Fruit fly (Drosophila melanogaster): ENCODE measurements around the gene CG31998.

Gene CG31998

DNA sequence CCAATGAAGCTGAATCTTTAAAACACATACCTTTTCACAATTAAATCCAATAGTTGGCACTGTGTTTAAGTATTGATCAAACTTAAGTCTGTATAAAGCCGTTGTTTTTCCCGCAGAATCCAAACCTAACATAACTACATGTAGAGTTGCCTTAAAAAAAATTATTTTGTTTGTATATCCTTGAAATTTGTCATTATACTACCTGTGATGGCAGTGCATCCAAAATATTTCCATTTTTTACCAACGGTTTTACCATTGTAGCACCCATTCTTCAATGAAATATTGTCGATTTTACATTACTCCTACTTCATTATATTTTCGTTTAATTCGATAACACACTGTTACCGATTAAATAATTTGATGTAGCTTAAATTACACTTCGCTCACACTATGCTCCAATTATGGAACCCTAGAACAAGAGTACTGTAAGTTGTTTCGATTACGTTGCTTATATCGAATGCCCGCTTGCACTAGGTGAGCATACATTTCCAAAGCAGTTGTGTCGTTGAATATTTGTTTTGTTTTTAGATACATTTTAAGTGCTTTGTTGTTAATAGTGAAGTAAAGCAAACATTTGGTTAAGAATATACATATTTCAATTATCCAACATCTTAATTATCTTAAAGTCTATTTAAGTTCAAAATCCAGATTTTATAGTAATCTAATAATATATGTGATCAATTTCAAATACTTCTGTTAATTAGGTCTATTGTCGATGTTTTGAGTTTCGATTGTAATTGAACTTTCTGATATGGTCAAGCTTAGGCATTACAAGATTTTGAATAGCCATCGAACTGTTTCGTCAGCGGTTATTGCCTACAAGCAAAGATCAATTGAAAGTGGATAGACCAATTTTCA lies 26.5 kb downstream of the CG31998 start, which contains the start of gene Arl4:
Gene Arl4, minus strand, starts transcription at position 328 of the 858 bp plus-strand sequence.
- peak in 1 of 2 experiments; percentile 15 for TF ChIP-seq Hr78 (GFP tag; optimal IDR thresholded peaks at IDR 0.05)
- no peak for TF ChIP-seq Fer1 (GFP tag; optimal IDR thresholded peaks at IDR 0.05)
- peak; percentile 28 for TF ChIP-seq gfzf (GFP tag; optimal IDR thresholded peaks at IDR 0.05)
- peak in 1 of 2 experiments; percentile 80 for TF ChIP-seq Dfd (GFP tag; optimal IDR thresholded peaks at IDR 0.05)
- TF ChIP-seq B-H2 (GFP tag; optimal IDR thresholded peaks at IDR 0.05), result peak; percentile 25
- TF ChIP-seq CG2116 (GFP tag; optimal IDR thresholded peaks at IDR 0.05), result peak; percentile 51
- peak; percentile 17 for TF ChIP-seq gem (tag; optimal IDR thresholded peaks at IDR 0.05)
- TF ChIP-seq phol (tag; optimal IDR thresholded peaks at IDR 0.05), result peak; percentile 67
- TF ChIP-seq CG11695 (GFP tag; IDR thresholded peaks at IDR 0.05), result 0 out of 3 replicates have a peak, but pooled peaks have one; percentile 11
- TF ChIP-seq dmrt11E (tag; optimal IDR thresholded peaks at IDR 0.05), result peak; percentile 36
- no peak; the same call in 3 of the 4 replicates for TF ChIP-seq Gug (GFP tag; IDR thresholded peaks at IDR 0.05)
- TF ChIP-seq CG16863 (GFP tag; optimal IDR thresholded peaks at IDR 0.05), result no peak
- TF ChIP-seq CG3065 (GFP tag; optimal IDR thresholded peaks at IDR 0.05), result peak; percentile 8
- TF ChIP-seq ato (GFP tag; IDR thresholded peaks at IDR 0.05; ENCODE audit: partially characterized antibody), result no peak
- no peak for TF ChIP-seq jumu (GFP tag; optimal IDR thresholded peaks at IDR 0.05)
- no peak for TF ChIP-seq btn (GFP tag; optimal IDR thresholded peaks at IDR 0.05)
- TF ChIP-seq CG12769 (tag; optimal IDR thresholded peaks at IDR 0.05), result peak; percentile 33
- peak; percentile 57 for TF ChIP-seq kni (GFP tag; optimal IDR thresholded peaks at IDR 0.05)
- TF ChIP-seq CG2712 (tag; optimal IDR thresholded peaks at IDR 0.05), result peak; percentile 3
- no peak for TF ChIP-seq tx (GFP tag; optimal IDR thresholded peaks at IDR 0.05)
- peak; percentile 98 for TF ChIP-seq CG17802 (tag; optimal IDR thresholded peaks at IDR 0.05)
- peak; percentile 94 for TF ChIP-seq CG10431 (GFP tag; optimal IDR thresholded peaks at IDR 0.05)
- 0 out of 2 replicates have a peak, but pooled peaks have one; percentile 12 for TF ChIP-seq HLH3B (GFP tag; IDR thresholded peaks at IDR 0.05)
- TF ChIP-seq Fer3 (tag; optimal IDR thresholded peaks at IDR 0.05), result peak; percentile 22
- TF ChIP-seq CG14710 (tag; optimal IDR thresholded peaks at IDR 0.05), result peak; percentile 56
- TF ChIP-seq CG6689 (GFP tag; IDR thresholded peaks at IDR 0.05), result no peak
- TF ChIP-seq lola (GFP tag; optimal IDR thresholded peaks at IDR 0.05), result peak in 1 of 3 experiments; percentile 89
- 0 out of 2 replicates have a peak, but pooled peaks have one; percentile 6 for TF ChIP-seq onecut (GFP tag; IDR thresholded peaks at IDR 0.05)
- TF ChIP-seq CG13894 (tag; optimal IDR thresholded peaks at IDR 0.05), result peak; percentile 72
- TF ChIP-seq Doc2 (GFP tag; IDR thresholded peaks at IDR 0.05), result no peak
- no peak for TF ChIP-seq CG13123 (GFP tag; optimal IDR thresholded peaks at IDR 0.05)
- peak; percentile 59 for TF ChIP-seq CG12659 (GFP tag; optimal IDR thresholded peaks at IDR 0.05)
- 0 out of 2 replicates have a peak, but pooled peaks have one; percentile 36 for TF ChIP-seq CG31441 (GFP tag; IDR thresholded peaks at IDR 0.05)
- TF ChIP-seq mam (GFP tag; optimal IDR thresholded peaks at IDR 0.05), result peak; percentile 26
- peak; percentile 86 for TF ChIP-seq CG4617 (GFP tag; optimal IDR thresholded peaks at IDR 0.05; ENCODE audit: borderline replicate concordance)
- 0 out of 2 replicates have a peak, but pooled peaks have one; percentile 19 for TF ChIP-seq CG14014 (GFP tag; IDR thresholded peaks at IDR 0.05)
- no peak for TF ChIP-seq ac (GFP tag; optimal IDR thresholded peaks at IDR 0.05)
- TF ChIP-seq CG2889 (GFP tag; IDR thresholded peaks at IDR 0.05), result no peak
- peak; percentile 43 for TF ChIP-seq CG3995 (GFP tag; optimal IDR thresholded peaks at IDR 0.05)
- no peak for TF ChIP-seq CG10462 (GFP tag; optimal IDR thresholded peaks at IDR 0.05)
- TF ChIP-seq ssp (GFP tag; IDR thresholded peaks at IDR 0.05), result peak; percentile 99
- TF ChIP-seq CG1603 (tag; optimal IDR thresholded peaks at IDR 0.05), result peak; percentile 99
- no peak for TF ChIP-seq CG9727 (GFP tag; optimal IDR thresholded peaks at IDR 0.05)
- TF ChIP-seq hbn (GFP tag; IDR thresholded peaks at IDR 0.05; ENCODE audit: partially characterized antibody), result no peak
- no peak for TF ChIP-seq lmd (GFP tag; IDR thresholded peaks at IDR 0.05)
- TF ChIP-seq Stat92E (GFP tag; optimal IDR thresholded peaks at IDR 0.05), result peak in 1 of 3 experiments; percentile 20
- TF ChIP-seq CG13624 (GFP tag; optimal IDR thresholded peaks at IDR 0.05), result peak; percentile 45
